Worm (Caenorhabditis elegans) whole organism, midembryonic: Measurements from ENCODE around the gene nhr-122.

Experiments used
- klf-2 ChIP-seq: fragments of 200-800 bp; sonication (Bioruptor generic); conservative IDR thresholded peaks from 2 replicates; pipeline ENCODE4 v1.3.6; 2022; ENCODE audit warnings: missing genetic modification reagents, missing genetic modification characterization, missing compliant biosample characterization
- tab-1 ChIP-seq: fragments of 200-800 bp; sonication (Bioruptor generic); IDR thresholded peaks from 2 replicates; pipeline ENCODE4 v1.3.6; 2022; ENCODE audit warnings: missing genetic modification characterization, missing compliant biosample characterization
- ztf-23 ChIP-seq: fragments of 200-800 bp; sonication (Bioruptor generic); IDR thresholded peaks from 2 replicates; pipeline ENCODE4 v1.3.6; 2022; ENCODE audit warnings: missing genetic modification reagents, missing genetic modification characterization, missing compliant biosample characterization

DNA sequence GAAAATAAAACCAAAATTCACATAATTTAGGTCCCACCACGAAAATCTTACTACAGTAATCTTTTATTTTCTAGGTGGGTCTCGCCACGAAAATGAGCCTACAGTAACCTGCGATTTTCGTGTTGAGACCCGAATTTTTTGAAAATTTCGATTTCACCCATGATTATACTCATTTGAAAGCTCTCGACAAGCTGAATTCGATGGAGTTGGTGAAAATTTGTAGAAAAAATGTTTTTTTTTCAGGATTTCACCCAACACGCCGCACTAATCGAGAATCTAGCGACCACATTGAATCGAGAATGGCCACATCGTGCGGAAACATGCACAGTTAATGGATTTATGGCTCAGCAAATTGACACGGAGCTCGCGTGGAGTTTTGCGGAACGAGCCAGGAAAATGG lies 49.2 kb downstream of the nhr-122 start:
- TF ChIP-seq tab-1 (GFP tag; lab: Robert Waterston, UW) (no peak), ztf-23 (GFP tag; lab: Robert Waterston, UW) (no peak), klf-2 (GFP tag; lab: Robert Waterston, UW) (no peak)
